Worm (Caenorhabditis elegans) whole organism, L4/young adult: Measurements from ENCODE around the gene Y110A2AL.3.

ENCODE experiments used
- W03F9.2 ChIP-seq: fragments of 150-350 bp; optimal IDR thresholded peaks from 2 replicates; lab custom pipeline; 2014; ENCODE audit warnings: missing biosample characterization, missing genetic modification characterization
- dao-5 ChIP-seq: sonication (generic microtip); optimal IDR thresholded peaks from 2 replicates; lab custom pipeline; 2016; ENCODE audit warnings: missing genotype, missing genetic modification characterization, moderate library complexity, missing compliant biosample characterization
- him-1 ChIP-seq: sonication (generic microtip); optimal IDR thresholded peaks from 2 replicates; lab custom pipeline; 2016; ENCODE audit warnings: missing genotype, missing genetic modification reagents, missing genetic modification characterization, missing compliant biosample characterization

DNA sequence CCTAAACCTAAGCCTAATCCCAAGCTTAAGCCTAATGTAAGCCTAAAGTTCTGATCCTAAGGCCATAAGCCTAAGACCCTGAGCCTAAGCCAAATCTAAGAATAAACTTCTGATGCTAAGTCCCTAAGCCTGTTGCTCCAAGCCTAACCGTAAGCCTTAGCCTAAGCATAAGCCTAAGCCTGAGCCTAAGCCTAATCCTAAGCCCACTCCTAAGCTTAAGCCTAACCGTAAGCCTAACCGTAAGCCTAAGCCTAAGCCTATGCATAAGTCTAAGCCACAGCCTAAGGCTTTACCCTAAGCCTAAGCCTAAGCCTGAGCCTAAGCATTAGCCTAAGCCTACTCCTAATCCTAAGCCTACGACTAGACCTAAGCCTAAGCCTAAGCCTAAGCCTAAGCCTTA, 7.6 kb upstream of the Y110A2AL.3 start:
- TF ChIP-seq dao-5 (tag; lab: Kevin White, UChicago) = no peak
- no peak for TF ChIP-seq him-1 (tag; lab: Kevin White, UChicago)
- TF ChIP-seq W03F9.2 = no peak
